Worm (Caenorhabditis elegans) whole organism, dauer: Measurements from ENCODE around the gene F39G3.4.

Experiments used
- unc-62 ChIP-seq: sonication (generic microtip); optimal IDR thresholded peaks from 2 replicates; lab custom pipeline; 2017; ENCODE audit warnings: missing biosample characterization, missing genetic modification reagents, missing genetic modification characterization

F39G3.4 gene

ce11 chrV:4710464-4710863 lies 14.1 kb upstream of the F39G3.4 start, which contains the start of gene oac-24:
Gene oac-24 (plus strand): TSS chrV:4710764.
- TF ChIP-seq unc-62 (GFP tag; lab: Kevin White, UChicago) = no peak

ce11 chrV:4719965-4720364 lies 4.6 kb upstream of the F39G3.4 start, which contains the start of gene prx-6:
Gene prx-6 (minus strand): TSS chrV:4720093.
- no peak for TF ChIP-seq unc-62 (GFP tag; lab: Kevin White, UChicago)

ce11 chrV:4720884-4721464 lies 3.6 kb upstream of the F39G3.4 start:
- TF ChIP-seq unc-62 (GFP tag; lab: Kevin White, UChicago) = no peak

- TF ChIP-seq unc-62 (GFP tag; lab: Kevin White, UChicago) = no peak
Measured at ce11 chrV:4722314-4722713, 2.2 kb upstream of the F39G3.4 start, which contains the start of gene F39G3.5. Gene F39G3.5 (plus strand): TSS chrV:4722614.

- no peak for TF ChIP-seq unc-62 (GFP tag; lab: Kevin White, UChicago)
Measured at ce11 chrV:4730075-4730474, 5.5 kb downstream of the F39G3.4 start, which contains the start of gene tig-2. Gene tig-2 (minus strand): TSS chrV:4730161.

ce11 chrV:4731154-4731961 lies 6.8 kb downstream of the F39G3.4 start, which contains the start of gene F39G3.3:
Gene F39G3.3 (plus strand): TSS chrV:4731911.
- TF ChIP-seq unc-62 (GFP tag; lab: Kevin White, UChicago) = no peak

- TF ChIP-seq unc-62 (GFP tag; lab: Kevin White, UChicago) = no peak
Measured at ce11 chrV:4733952-4734351, 9.4 kb downstream of the F39G3.4 start.

- no peak for TF ChIP-seq unc-62 (GFP tag; lab: Kevin White, UChicago)
Measured at ce11 chrV:4734608-4735007, 10.1 kb downstream of the F39G3.4 start.

ce11 chrV:4737727-4738126 lies 13.2 kb downstream of the F39G3.4 start, which contains the start of gene F39G3.2:
Gene F39G3.2 (plus strand): TSS chrV:4737831.
- no peak for TF ChIP-seq unc-62 (GFP tag; lab: Kevin White, UChicago)

- no peak for TF ChIP-seq unc-62 (GFP tag; lab: Kevin White, UChicago)
Measured at ce11 chrV:4742190-4742589, 17.6 kb downstream of the F39G3.4 start, which contains the start of gene ugt-61. Gene ugt-61 (plus strand): TSS chrV:4742422.

ce11 chrV:4745269-4745668 lies 20.7 kb downstream of the F39G3.4 start, which contains the start of gene C18G1.7:
Gene C18G1.7 (plus strand): TSS chrV:4745569.
- TF ChIP-seq unc-62 (GFP tag; lab: Kevin White, UChicago) = no peak

- TF ChIP-seq unc-62 (GFP tag; lab: Kevin White, UChicago) = no peak
Measured at ce11 chrV:4750294-4750693, 25.7 kb downstream of the F39G3.4 start, which contains the start of gene C18G1.6. Gene C18G1.6 (plus strand): TSS chrV:4750594.

ce11 chrV:4754123-4754522 lies 29.6 kb downstream of the F39G3.4 start, which contains the start of gene hil-4:
Gene hil-4 (plus strand): TSS chrV:4754313.
- TF ChIP-seq unc-62 (GFP tag; lab: Kevin White, UChicago) = no peak

ce11 chrV:4754684-4755211 lies 30.2 kb downstream of the F39G3.4 start:
- no peak for TF ChIP-seq unc-62 (GFP tag; lab: Kevin White, UChicago)

ce11 chrV:4755308-4756029 lies 30.9 kb downstream of the F39G3.4 start, which contains the start of gene pgl-3:
Gene pgl-3 (plus strand): TSS chrV:4755979.
- no peak for TF ChIP-seq unc-62 (GFP tag; lab: Kevin White, UChicago)
